Worm (Caenorhabditis elegans) whole organism, mixed stage, embryonic: Measurements from ENCODE around the gene tbc-7.

Experiments used
- M03D4.4 ChIP-seq: sonication (generic microtip); optimal IDR thresholded peaks from 2 replicates; lab custom pipeline; 2017; ENCODE audit warnings: mild to moderate bottlenecking, missing genetic modification characterization, missing compliant biosample characterization
- bed-3 ChIP-seq: fragments of 200-800 bp; sonication (Bioruptor generic); optimal IDR thresholded peaks from 3 replicates; lab custom pipeline; 2018; ENCODE audit warnings: mild to moderate bottlenecking, missing genetic modification characterization, moderate library complexity, missing compliant biosample characterization
- ceh-39 ChIP-seq: fragments of 150-350 bp; optimal IDR thresholded peaks from 2 replicates; lab custom pipeline; 2014; ENCODE audit warnings: missing biosample characterization, missing genetic modification characterization
- ceh-83 ChIP-seq: fragments of 200-800 bp; sonication (Bioruptor generic); optimal IDR thresholded peaks from 2 replicates; lab custom pipeline; 2018; ENCODE audit warnings: mild to moderate bottlenecking, missing genetic modification characterization, missing compliant biosample characterization
- ces-1 ChIP-seq: fragments of 150-350 bp; optimal IDR thresholded peaks from 2 replicates; lab custom pipeline; 2014; ENCODE audit warnings: missing biosample characterization, missing genetic modification reagents, missing genetic modification characterization
- cnd-1 ChIP-seq: fragments of 200-800 bp; sonication (Bioruptor generic); optimal IDR thresholded peaks from 2 replicates; lab custom pipeline; 2018; ENCODE audit warnings: mild to moderate bottlenecking, missing genetic modification characterization, missing compliant biosample characterization
- drap-1 ChIP-seq: fragments of 200-800 bp; sonication (Bioruptor generic); optimal IDR thresholded peaks from 3 replicates; lab custom pipeline; 2018; ENCODE audit warnings: mild to moderate bottlenecking, missing genetic modification characterization, missing compliant biosample characterization
- elt-1 ChIP-seq: sonication (generic microtip); optimal IDR thresholded peaks from 2 replicates; lab custom pipeline; 2017; ENCODE audit warnings: missing genetic modification characterization, mild to moderate bottlenecking, missing compliant biosample characterization, antibody characterized with exemption, moderate library complexity, borderline replicate concordance; ENCODE audit not compliant: insufficient read depth
- elt-3 ChIP-seq: fragments of 150-350 bp; optimal IDR thresholded peaks from 2 replicates; lab custom pipeline; 2014; ENCODE audit warnings: missing biosample characterization, missing genetic modification characterization
- ham-2 ChIP-seq: fragments of 200-800 bp; sonication (Bioruptor generic); optimal IDR thresholded peaks from 2 replicates; lab custom pipeline; 2018; ENCODE audit warnings: mild to moderate bottlenecking, missing genetic modification characterization, missing compliant biosample characterization
- hlh-1 ChIP-seq: fragments of 150-350 bp; optimal IDR thresholded peaks from 2 replicates; lab custom pipeline; 2014; ENCODE audit warnings: missing biosample characterization, missing genetic modification reagents, missing genetic modification characterization
- lin-13 ChIP-seq: fragments of 150-350 bp; optimal IDR thresholded peaks from 2 replicates; lab custom pipeline; 2014; ENCODE audit warnings: missing biosample characterization, missing genetic modification characterization
- lin-32 ChIP-seq: fragments of 200-800 bp; sonication (Bioruptor generic); optimal IDR thresholded peaks from 2 replicates; lab custom pipeline; 2018; ENCODE audit warnings: mild to moderate bottlenecking, missing genetic modification characterization, missing compliant biosample characterization
- lsy-2 ChIP-seq: fragments of 150-350 bp; optimal IDR thresholded peaks from 2 replicates; lab custom pipeline; 2014; ENCODE audit warnings: missing biosample characterization, missing genetic modification characterization
- mab-5 ChIP-seq: fragments of 150-350 bp; optimal IDR thresholded peaks from 2 replicates; lab custom pipeline; 2014; ENCODE audit warnings: missing biosample characterization, missing genetic modification characterization
- mls-2 ChIP-seq: sonication (generic microtip); optimal IDR thresholded peaks from 2 replicates; lab custom pipeline; 2016; ENCODE audit warnings: mild to moderate bottlenecking, missing genetic modification characterization, moderate library complexity, missing compliant biosample characterization
- nhr-12 ChIP-seq: fragments of 150-350 bp; optimal IDR thresholded peaks from 2 replicates; lab custom pipeline; 2014; ENCODE audit warnings: missing biosample characterization, missing genetic modification characterization
- nhr-2 ChIP-seq: fragments of 150-350 bp; optimal IDR thresholded peaks from 2 replicates; lab custom pipeline; 2014; ENCODE audit warnings: missing biosample characterization, missing genetic modification characterization
- nhr-237 ChIP-seq: fragments of 150-350 bp; optimal IDR thresholded peaks from 2 replicates; lab custom pipeline; 2014; ENCODE audit warnings: missing biosample characterization, missing genetic modification characterization
- nhr-28 ChIP-seq: fragments of 150-350 bp; optimal IDR thresholded peaks from 2 replicates; lab custom pipeline; 2014; ENCODE audit warnings: missing biosample characterization, missing genetic modification characterization
- nhr-76 ChIP-seq: sonication (generic microtip); optimal IDR thresholded peaks from 2 replicates; lab custom pipeline; 2017; ENCODE audit warnings: missing biosample characterization, missing genetic modification characterization
- pha-4 ChIP-seq: fragments of 150-350 bp; optimal IDR thresholded peaks from 2 replicates; lab custom pipeline; 2018; ENCODE audit warnings: missing biosample characterization, missing genetic modification reagents, missing genetic modification characterization
- sptf-1 ChIP-seq: sonication (generic microtip); optimal IDR thresholded peaks from 2 replicates; lab custom pipeline; 2017; ENCODE audit warnings: mild to moderate bottlenecking, missing genetic modification characterization, moderate library complexity, missing compliant biosample characterization
- unc-39 ChIP-seq: fragments of 150-350 bp; optimal IDR thresholded peaks from 2 replicates; lab custom pipeline; 2014; ENCODE audit warnings: missing biosample characterization, missing genetic modification characterization
- unc-62 ChIP-seq: fragments of 150-350 bp; optimal IDR thresholded peaks from 2 replicates; lab custom pipeline; 2014; ENCODE audit warnings: missing biosample characterization, missing genetic modification reagents, missing genetic modification characterization
- zip-8 ChIP-seq: fragments of 150-350 bp; optimal IDR thresholded peaks from 2 replicates; lab custom pipeline; 2014; ENCODE audit warnings: missing biosample characterization, missing genetic modification characterization
- ztf-11 ChIP-seq: fragments of 150-350 bp; optimal IDR thresholded peaks from 2 replicates; lab custom pipeline; 2014; ENCODE audit warnings: missing biosample characterization, missing genetic modification characterization

tbc-7 gene

DNA sequence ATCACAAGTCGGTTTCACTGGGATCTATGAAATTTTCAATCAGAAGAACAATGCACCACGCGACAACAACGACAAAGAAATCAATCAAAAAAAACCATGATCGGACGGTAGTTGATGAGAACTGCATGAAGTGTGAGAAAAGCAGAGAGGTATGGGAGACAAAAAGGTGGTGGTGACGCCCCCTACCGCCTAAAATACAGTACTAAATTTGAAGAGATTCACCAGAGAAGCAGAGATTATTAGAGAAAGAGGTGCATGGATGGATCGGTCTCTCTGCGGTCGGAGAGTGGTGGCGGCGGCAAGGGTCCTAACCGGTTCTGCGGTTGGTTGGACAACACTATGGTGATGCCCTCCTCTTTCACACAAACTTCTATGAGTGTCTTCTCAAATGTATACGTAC lies 14.8 kb upstream of the tbc-7 start:
- no peak for TF ChIP-seq ztf-11 (tag; lab: Kevin White, UChicago)
- TF ChIP-seq lsy-2 (tag; lab: Kevin White, UChicago), result peak; percentile 17
- no peak for TF ChIP-seq unc-39 (tag; lab: Kevin White, UChicago)
- no peak for TF ChIP-seq nhr-12 (tag; lab: Kevin White, UChicago)
- TF ChIP-seq nhr-76 (tag; lab: Kevin White, UChicago), result no peak
- TF ChIP-seq nhr-237 (tag; lab: Kevin White, UChicago), result peak; percentile 24
- no peak for TF ChIP-seq nhr-2
- no peak for TF ChIP-seq ces-1 (GFP tag; lab: Kevin White, UChicago)
- TF ChIP-seq drap-1 (GFP tag; lab: Kevin White, UChicago), result no peak
- no peak for TF ChIP-seq ceh-83
- TF ChIP-seq pha-4 (tag; lab: Kevin White, UChicago), result peak; percentile 24

DNA sequence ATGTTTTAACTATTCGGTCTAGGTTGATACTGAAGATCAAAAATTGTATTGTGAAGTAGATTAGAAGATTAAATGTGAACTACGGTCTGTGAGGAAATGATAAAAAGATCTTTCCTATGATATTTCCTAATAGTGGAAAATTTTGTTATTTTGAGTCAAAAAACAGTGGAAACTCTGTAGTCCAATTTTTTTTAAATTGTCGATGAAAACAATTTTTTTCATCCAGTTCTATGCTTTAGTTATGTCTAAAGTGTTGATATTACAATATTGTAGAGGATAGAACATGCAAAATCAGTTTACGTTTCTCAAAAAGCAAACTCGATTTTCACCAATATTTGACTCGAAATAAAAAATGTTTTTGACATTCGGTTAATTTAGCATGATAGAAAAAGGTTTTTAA lies 14.4 kb upstream of the tbc-7 start:
- no peak for TF ChIP-seq ceh-39 (tag; lab: Kevin White, UChicago)
- TF ChIP-seq elt-1 (tag; lab: Kevin White, UChicago), result no peak
- no peak for TF ChIP-seq bed-3 (GFP tag; lab: Kevin White, UChicago)
- TF ChIP-seq ztf-11 (tag; lab: Kevin White, UChicago), result no peak
- TF ChIP-seq drap-1 (GFP tag; lab: Kevin White, UChicago), result no peak
- TF ChIP-seq sptf-1 (tag; lab: Kevin White, UChicago), result no peak
- TF ChIP-seq nhr-2, result no peak
- TF ChIP-seq mab-5 (tag; lab: Kevin White, UChicago), result no peak
- no peak for TF ChIP-seq ces-1 (GFP tag; lab: Kevin White, UChicago)
- TF ChIP-seq elt-3, result no peak
- TF ChIP-seq lin-13 (tag; lab: Kevin White, UChicago), result no peak
- no peak for TF ChIP-seq lin-32 (GFP tag; lab: Kevin White, UChicago)
- no peak for TF ChIP-seq mls-2 (tag; lab: Kevin White, UChicago)

- TF ChIP-seq nhr-28 (tag; lab: Kevin White, UChicago) (no peak), ces-1 (GFP tag; lab: Kevin White, UChicago) (peak; percentile 43)
These were observed 13.9 kb upstream of the tbc-7 start for ce11 chrX:5120196-5120595.

ce11 chrX:5120807-5121206 lies 13.3 kb upstream of the tbc-7 start:
- no peak for TF ChIP-seq elt-3
- TF ChIP-seq unc-62, result no peak
- TF ChIP-seq pha-4 (tag; lab: Kevin White, UChicago), result no peak
- TF ChIP-seq mab-5 (tag; lab: Kevin White, UChicago), result no peak

DNA sequence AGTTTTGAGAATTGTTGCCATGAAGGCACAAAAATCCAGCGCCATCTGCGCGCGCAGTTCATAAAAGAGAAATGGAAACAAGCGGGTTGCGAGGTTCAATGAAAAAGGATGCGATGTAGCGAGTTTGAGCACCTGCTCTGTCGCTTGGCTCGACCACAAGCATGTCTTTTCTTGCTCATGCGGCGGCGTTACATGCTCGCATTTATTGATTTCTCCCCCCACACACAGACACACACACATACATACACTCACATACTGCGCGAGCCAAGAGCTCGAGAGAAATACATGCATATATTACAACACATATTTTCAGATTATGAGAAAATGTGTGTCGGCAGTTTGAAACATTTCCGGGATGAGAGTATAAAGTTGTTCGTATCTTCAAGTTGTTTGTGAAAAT lies 12.3 kb upstream of the tbc-7 start:
- TF ChIP-seq mls-2 (tag; lab: Kevin White, UChicago), result peak; percentile 50
- no peak for TF ChIP-seq zip-8 (tag; lab: Kevin White, UChicago)
- no peak for TF ChIP-seq hlh-1
- peak; percentile 32 for TF ChIP-seq ces-1 (GFP tag; lab: Kevin White, UChicago)
- TF ChIP-seq lin-32 (GFP tag; lab: Kevin White, UChicago), result peak; percentile 25
- TF ChIP-seq ceh-39 (tag; lab: Kevin White, UChicago), result no peak
- TF ChIP-seq cnd-1 (tag; lab: Kevin White, UChicago), result peak; percentile 32
- peak; percentile 10 for TF ChIP-seq pha-4 (tag; lab: Kevin White, UChicago)

- no peak for TF ChIP-seq sptf-1 (tag; lab: Kevin White, UChicago)
These were observed 11.7 kb upstream of the tbc-7 start for ce11 chrX:5122369-5122768.

DNA sequence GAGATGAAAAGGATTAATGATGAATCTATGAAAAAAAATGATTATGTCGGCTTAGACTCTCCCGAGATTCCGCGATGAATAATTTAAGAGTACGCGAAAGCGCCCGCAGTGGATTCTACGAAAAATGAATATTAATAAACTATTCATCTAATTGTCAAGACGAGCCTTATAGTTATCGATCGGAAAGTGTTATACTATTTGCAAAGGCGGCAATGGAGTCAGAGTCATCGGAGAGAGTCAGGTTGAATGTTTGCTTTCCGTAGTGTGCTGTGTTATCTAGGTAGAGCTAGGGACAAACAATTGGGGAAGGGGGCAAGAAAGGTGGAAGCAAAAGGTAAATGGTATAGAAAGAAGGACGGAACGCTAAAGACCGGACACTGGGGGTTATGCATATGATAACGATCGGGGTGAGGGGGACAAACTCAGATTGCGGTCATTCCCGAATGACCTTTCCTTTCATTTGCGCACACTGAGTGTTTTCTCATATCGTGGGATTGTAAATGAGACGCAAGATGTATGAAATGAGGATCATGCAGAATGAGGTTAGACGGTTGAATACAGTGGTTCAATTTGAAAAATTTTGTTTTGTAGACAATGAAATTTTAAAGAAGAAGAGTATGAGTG lies 11.2 kb upstream of the tbc-7 start:
- TF ChIP-seq mls-2 (tag; lab: Kevin White, UChicago) (no peak), pha-4 (tag; lab: Kevin White, UChicago) (peak; percentile 54), ham-2 (GFP tag; lab: Kevin White, UChicago) (peak; percentile 1), M03D4.4 (tag; lab: Kevin White, UChicago) (peak; percentile 32), drap-1 (GFP tag; lab: Kevin White, UChicago) (peak; percentile 5), lin-32 (GFP tag; lab: Kevin White, UChicago) (no peak), nhr-28 (tag; lab: Kevin White, UChicago) (no peak), nhr-2 (peak; percentile 80)
